Fruit fly (Drosophila melanogaster): ENCODE data around the gene PolD1.

The PolD1 gene

dm6 chr3L:16025020-16025680 lies 37.5 kb upstream of the PolD1 start (continued):
- TF ChIP-seq B-H1 (GFP tag; IDR thresholded peaks at IDR 0.05) (no peak), stc (GFP tag; IDR thresholded peaks at IDR 0.05) (no peak), Bteb2 (GFP tag; optimal IDR thresholded peaks at IDR 0.05) (no peak), CG17612 (GFP tag; IDR thresholded peaks at IDR 0.05) (no peak), Dip2 (GFP tag; IDR thresholded peaks at IDR 0.05) (no peak), Dfd (GFP tag; optimal IDR thresholded peaks at IDR 0.05) (no peak), cg (GFP tag; optimal IDR thresholded peaks at IDR 0.05) (peak; percentile 61), CG10267 (tag; optimal IDR thresholded peaks at IDR 0.05) (no peak), bbx (GFP tag; IDR thresholded peaks at IDR 0.05; ENCODE audit: partially characterized antibody) (no peak), CG5180 (GFP tag; optimal IDR thresholded peaks at IDR 0.05) (no peak), croc (GFP tag; conservative IDR thresholded peaks at IDR 0.05) (no peak), bcd (GFP tag; optimal IDR thresholded peaks at IDR 0.05) (no peak), CG17361 (GFP tag; IDR thresholded peaks at IDR 0.05) (no peak)

dm6 chr3L:16024276-16025019 lies 36.8 kb upstream of the PolD1 start:
- TF ChIP-seq CG14710 (tag; optimal IDR thresholded peaks at IDR 0.05) (peak; percentile 23), CG11504 (tag; optimal IDR thresholded peaks at IDR 0.05) (peak; percentile 40), tio (GFP tag; optimal IDR thresholded peaks at IDR 0.05) (peak; percentile 13), sens (GFP tag) (peak; percentile 89), CG11093 (GFP tag; IDR thresholded peaks at IDR 0.05) (no peak), grau (tag; optimal IDR thresholded peaks at IDR 0.05) (no peak), Blimp-1 (GFP tag; optimal IDR thresholded peaks at IDR 0.05) (peak; percentile 27), Myb (GFP tag; optimal IDR thresholded peaks at IDR 0.05) (peak; percentile 13), phol (tag; optimal IDR thresholded peaks at IDR 0.05) (peak; percentile 48), CG32532 (GFP tag; IDR thresholded peaks at IDR 0.05) (no peak), Ets97D (GFP tag; optimal IDR thresholded peaks at IDR 0.05) (no peak), Eip74EF (GFP tag; optimal IDR thresholded peaks at IDR 0.05) (no peak), CG13424 (tag; optimal IDR thresholded peaks at IDR 0.05) (peak; percentile 10), CG17568 (GFP tag; optimal IDR thresholded peaks at IDR 0.05) (no peak), eve (GFP tag; optimal IDR thresholded peaks at IDR 0.05) (peak in 1 of 2 experiments; percentile 12), nmo (GFP tag; optimal IDR thresholded peaks at IDR 0.05) (peak; percentile 35), Pdp1 (GFP tag; optimal IDR thresholded peaks at IDR 0.05) (peak in 1 of 2 experiments; percentile 38), Med (GFP tag) (peak; percentile 41), CG9932 (GFP tag; IDR thresholded peaks at IDR 0.05) (no peak), CG6272 (GFP tag; IDR thresholded peaks at IDR 0.05) (no peak), CG18262 (tag; optimal IDR thresholded peaks at IDR 0.05) (peak; percentile 56), wor (GFP tag; IDR thresholded peaks at IDR 0.05) (no peak), CG6689 (GFP tag; IDR thresholded peaks at IDR 0.05) (0 out of 2 replicates have a peak, but pooled peaks have one; percentile 17), cwo (GFP tag; optimal IDR thresholded peaks at IDR 0.05) (no peak), ewg (GFP tag; optimal IDR thresholded peaks at IDR 0.05) (no peak), CTCF (GFP tag; optimal IDR thresholded peaks at IDR 0.05) (no peak), br (optimal IDR thresholded peaks at IDR 0.05) (no peak), CG2712 (tag; optimal IDR thresholded peaks at IDR 0.05) (peak; percentile 42), crp (GFP tag; optimal IDR thresholded peaks at IDR 0.05) (no peak), Ets65A (GFP tag) (peak; percentile 87), ken (GFP tag; IDR thresholded peaks at IDR 0.05) (no peak), CG7556 (GFP tag; optimal IDR thresholded peaks at IDR 0.05) (peak; percentile 6), fd96Cb (tag; optimal IDR thresholded peaks at IDR 0.05) (peak; percentile 3), CG2875 (GFP tag; optimal IDR thresholded peaks at IDR 0.05) (peak; percentile 10), Chrac-16 (GFP tag; optimal IDR thresholded peaks at IDR 0.05) (no peak), Side (GFP tag; optimal IDR thresholded peaks at IDR 0.05) (no peak)
